Worm (Caenorhabditis elegans): ENCODE results near the gene M05D6.3.

The M05D6.3 gene

DNA sequence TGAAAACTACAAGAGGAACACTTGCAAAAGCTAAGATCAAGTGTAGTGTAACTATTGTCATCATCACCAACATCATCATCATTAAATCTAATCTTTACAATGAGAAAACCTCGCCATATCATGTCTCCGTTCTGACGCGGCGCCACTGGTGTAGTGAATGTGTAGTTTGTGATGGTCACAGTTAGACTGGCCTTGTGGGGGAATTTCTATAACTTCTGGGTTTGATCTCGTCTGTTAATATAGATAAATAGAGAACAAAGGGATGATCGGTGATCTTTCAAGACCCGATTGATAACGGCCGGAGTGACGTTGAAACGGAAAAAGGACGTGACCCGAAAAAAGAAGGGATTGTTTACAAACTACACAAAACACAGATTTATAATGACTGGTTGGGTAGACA lies 34.8 kb upstream of the M05D6.3 start:
- TF ChIP-seq aly-1 (tag; optimal IDR thresholded peaks at IDR 0.05) (no peak), pes-1 (GFP tag; IDR thresholded peaks at IDR 0.05) (no peak), scrt-1 (GFP tag; IDR thresholded peaks at IDR 0.05) (no peak), tra-4 (tag; optimal IDR thresholded peaks at IDR 0.05) (no peak), sea-1 (GFP tag; conservative IDR thresholded peaks at IDR 0.05) (no peak), ceh-13 (GFP tag; optimal IDR thresholded peaks at IDR 0.05) (no peak), hnd-1 (tag; optimal IDR thresholded peaks at IDR 0.05) (no peak), F13C5.2 (tag; optimal IDR thresholded peaks at IDR 0.05) (no peak), flt-1 (GFP tag; IDR thresholded peaks at IDR 0.05) (no peak), hmbx-1 (tag; optimal IDR thresholded peaks at IDR 0.05) (no peak), ets-7 (tag; optimal IDR thresholded peaks at IDR 0.05) (no peak), hmg-4 (GFP tag; optimal IDR thresholded peaks at IDR 0.05) (no peak), tbx-11 (GFP tag; IDR thresholded peaks at IDR 0.05) (no peak), ama-1 (optimal IDR thresholded peaks at IDR 0.05) (no peak), B0310.2 (tag; optimal IDR thresholded peaks at IDR 0.05) (no peak), tbx-37 (GFP tag; conservative IDR thresholded peaks at IDR 0.05) (no peak), ceh-36 (tag; optimal IDR thresholded peaks at IDR 0.05) (no peak)

- TF ChIP-seq sea-1 (GFP tag; conservative IDR thresholded peaks at IDR 0.05) (no peak), hmg-4 (GFP tag; optimal IDR thresholded peaks at IDR 0.05) (no peak), scrt-1 (GFP tag; IDR thresholded peaks at IDR 0.05) (no peak), B0310.2 (tag; optimal IDR thresholded peaks at IDR 0.05) (no peak), pes-1 (GFP tag; IDR thresholded peaks at IDR 0.05) (no peak), hmbx-1 (tag; optimal IDR thresholded peaks at IDR 0.05) (no peak), F13C5.2 (tag; optimal IDR thresholded peaks at IDR 0.05) (no peak), tbx-37 (GFP tag; conservative IDR thresholded peaks at IDR 0.05) (no peak), ets-7 (tag; optimal IDR thresholded peaks at IDR 0.05) (no peak), hnd-1 (tag; optimal IDR thresholded peaks at IDR 0.05) (no peak), flt-1 (GFP tag; IDR thresholded peaks at IDR 0.05) (no peak), tbx-11 (GFP tag; IDR thresholded peaks at IDR 0.05) (no peak), aly-1 (tag; optimal IDR thresholded peaks at IDR 0.05) (no peak), tra-4 (tag; optimal IDR thresholded peaks at IDR 0.05) (no peak), ceh-36 (tag; optimal IDR thresholded peaks at IDR 0.05) (no peak), ama-1 (optimal IDR thresholded peaks at IDR 0.05) (no peak), ceh-13 (GFP tag; optimal IDR thresholded peaks at IDR 0.05) (no peak)
Measured at ce11 chrII:8441519-8441918, 34.1 kb upstream of the M05D6.3 start.

DNA sequence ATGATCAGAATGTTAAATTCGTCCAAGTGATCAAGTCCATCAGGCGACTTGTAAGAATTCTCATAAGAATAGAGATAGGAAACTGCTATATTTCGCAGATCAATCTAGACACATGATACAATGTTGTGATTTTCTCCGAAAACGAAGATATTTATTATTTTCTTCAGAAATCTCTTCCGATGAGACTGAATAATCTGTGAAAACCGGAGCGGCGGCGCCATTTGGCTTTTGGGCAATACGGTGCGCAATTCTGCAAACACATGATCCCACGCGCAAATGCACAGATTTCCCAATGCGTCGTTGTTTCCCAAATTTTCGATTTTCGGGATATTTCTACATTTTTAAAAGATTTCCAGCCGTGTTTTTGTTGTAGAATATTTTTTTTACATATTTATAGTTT lies 33.4 kb upstream of the M05D6.3 start:
- TF ChIP-seq hmg-4 (GFP tag; optimal IDR thresholded peaks at IDR 0.05) (peak; percentile 39), aly-1 (tag; optimal IDR thresholded peaks at IDR 0.05) (no peak), B0310.2 (tag; optimal IDR thresholded peaks at IDR 0.05) (no peak), hmbx-1 (tag; optimal IDR thresholded peaks at IDR 0.05) (no peak), ceh-36 (tag; optimal IDR thresholded peaks at IDR 0.05) (no peak), tbx-11 (GFP tag; IDR thresholded peaks at IDR 0.05) (peak; percentile 19; the same call in 1 of the 2 replicates), ama-1 (optimal IDR thresholded peaks at IDR 0.05) (no peak), ets-7 (tag; optimal IDR thresholded peaks at IDR 0.05) (no peak), pes-1 (GFP tag; IDR thresholded peaks at IDR 0.05) (no peak), hnd-1 (tag; optimal IDR thresholded peaks at IDR 0.05) (no peak), scrt-1 (GFP tag; IDR thresholded peaks at IDR 0.05) (no peak), F13C5.2 (tag; optimal IDR thresholded peaks at IDR 0.05) (peak; percentile 59), tbx-37 (GFP tag; conservative IDR thresholded peaks at IDR 0.05) (no peak), sea-1 (GFP tag; conservative IDR thresholded peaks at IDR 0.05) (no peak), tra-4 (tag; optimal IDR thresholded peaks at IDR 0.05) (no peak), flt-1 (GFP tag; IDR thresholded peaks at IDR 0.05) (no peak), ceh-13 (GFP tag; optimal IDR thresholded peaks at IDR 0.05) (no peak)

ce11 chrII:8442717-8443223 lies 32.8 kb upstream of the M05D6.3 start, which contains the start of gene eif-3.G:
TSS of gene eif-3.G (plus strand) at chrII:8442767.
- TF ChIP-seq tbx-11 (GFP tag; IDR thresholded peaks at IDR 0.05) (no peak), sea-1 (GFP tag; conservative IDR thresholded peaks at IDR 0.05) (no peak), ceh-36 (tag; optimal IDR thresholded peaks at IDR 0.05) (no peak), tbx-37 (GFP tag; conservative IDR thresholded peaks at IDR 0.05) (no peak), hnd-1 (tag; optimal IDR thresholded peaks at IDR 0.05) (no peak), scrt-1 (GFP tag; IDR thresholded peaks at IDR 0.05) (no peak), hmbx-1 (tag; optimal IDR thresholded peaks at IDR 0.05) (no peak), pes-1 (GFP tag; IDR thresholded peaks at IDR 0.05) (no peak), flt-1 (GFP tag; IDR thresholded peaks at IDR 0.05) (no peak), hmg-4 (GFP tag; optimal IDR thresholded peaks at IDR 0.05) (no peak), B0310.2 (tag; optimal IDR thresholded peaks at IDR 0.05) (no peak), ets-7 (tag; optimal IDR thresholded peaks at IDR 0.05) (no peak), aly-1 (tag; optimal IDR thresholded peaks at IDR 0.05) (no peak), F13C5.2 (tag; optimal IDR thresholded peaks at IDR 0.05) (no peak), ceh-13 (GFP tag; optimal IDR thresholded peaks at IDR 0.05) (no peak), ama-1 (optimal IDR thresholded peaks at IDR 0.05) (no peak)

ce11 chrII:8444007-8444406 lies 31.6 kb upstream of the M05D6.3 start, which contains the start of gene evl-20:
TSS of gene evl-20 (plus strand) at chrII:8444307.
- TF ChIP-seq tbx-37 (GFP tag; conservative IDR thresholded peaks at IDR 0.05), result no peak
- no peak for TF ChIP-seq hmg-4 (GFP tag; optimal IDR thresholded peaks at IDR 0.05)
- TF ChIP-seq scrt-1 (GFP tag; IDR thresholded peaks at IDR 0.05), result no peak
- TF ChIP-seq ama-1 (optimal IDR thresholded peaks at IDR 0.05), result no peak
- TF ChIP-seq hmbx-1 (tag; optimal IDR thresholded peaks at IDR 0.05), result no peak
- TF ChIP-seq F13C5.2 (tag; optimal IDR thresholded peaks at IDR 0.05), result no peak
- no peak for TF ChIP-seq tbx-11 (GFP tag; IDR thresholded peaks at IDR 0.05)
- TF ChIP-seq B0310.2 (tag; optimal IDR thresholded peaks at IDR 0.05), result no peak
- TF ChIP-seq pes-1 (GFP tag; IDR thresholded peaks at IDR 0.05), result no peak
- no peak for TF ChIP-seq sea-1 (GFP tag; conservative IDR thresholded peaks at IDR 0.05)
- no peak for TF ChIP-seq flt-1 (GFP tag; IDR thresholded peaks at IDR 0.05)
- no peak for TF ChIP-seq ceh-13 (GFP tag; optimal IDR thresholded peaks at IDR 0.05)
- TF ChIP-seq ets-7 (tag; optimal IDR thresholded peaks at IDR 0.05), result no peak
- TF ChIP-seq hnd-1 (tag; optimal IDR thresholded peaks at IDR 0.05), result no peak
- no peak for TF ChIP-seq ceh-36 (tag; optimal IDR thresholded peaks at IDR 0.05)
- no peak for TF ChIP-seq aly-1 (tag; optimal IDR thresholded peaks at IDR 0.05)
- no peak for TF ChIP-seq tra-4 (tag; optimal IDR thresholded peaks at IDR 0.05)

DNA sequence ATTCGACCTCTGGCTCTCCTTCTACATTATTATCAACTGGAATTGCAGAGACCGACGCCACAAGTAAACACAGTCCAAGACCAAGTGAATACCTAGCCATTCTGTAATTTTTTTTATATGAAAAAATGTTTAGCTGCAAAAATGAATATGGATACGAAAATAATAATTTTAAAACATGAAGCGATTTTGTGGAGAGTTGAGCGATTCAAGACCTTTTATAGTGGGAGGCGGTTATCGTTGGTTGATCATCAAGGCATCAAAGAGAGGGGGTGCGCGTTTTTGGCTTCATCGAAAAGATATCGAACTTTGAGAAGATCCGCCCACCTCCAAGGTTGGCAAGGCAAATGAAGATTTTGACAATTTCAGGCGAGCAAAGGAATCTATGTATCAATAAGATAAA lies 28.8 kb upstream of the M05D6.3 start, which contains the start of gene cut-3:
cut-3 (minus strand) TSS at position 101 of the 400 bp plus-strand sequence.
- TF ChIP-seq tra-4 (tag; optimal IDR thresholded peaks at IDR 0.05) (no peak), flt-1 (GFP tag; IDR thresholded peaks at IDR 0.05) (no peak), ceh-13 (GFP tag; optimal IDR thresholded peaks at IDR 0.05) (no peak), hmg-4 (GFP tag; optimal IDR thresholded peaks at IDR 0.05) (no peak), sea-1 (GFP tag; conservative IDR thresholded peaks at IDR 0.05) (no peak), pes-1 (GFP tag; IDR thresholded peaks at IDR 0.05) (no peak), tbx-11 (GFP tag; IDR thresholded peaks at IDR 0.05) (no peak), hnd-1 (tag; optimal IDR thresholded peaks at IDR 0.05) (no peak), ama-1 (optimal IDR thresholded peaks at IDR 0.05) (no peak), F13C5.2 (tag; optimal IDR thresholded peaks at IDR 0.05) (no peak)
